Worm (Caenorhabditis elegans) whole organism, late embryonic: Measurements from ENCODE around the gene str-131.

Experiments used
- C38D4.7 ChIP-seq: fragments of 200-800 bp; sonication (Bioruptor generic); optimal IDR thresholded peaks from 2 replicates; lab custom pipeline; 2018; ENCODE audit warnings: mild to moderate bottlenecking, missing genetic modification characterization, moderate library complexity, missing compliant biosample characterization
- T23F11.4 ChIP-seq: fragments of 200-800 bp; sonication (Bioruptor generic); optimal IDR thresholded peaks from 2 replicates; lab custom pipeline; 2018; ENCODE audit warnings: mild to moderate bottlenecking, missing genetic modification characterization, missing compliant biosample characterization
- Y22D7AL.16 ChIP-seq: sonication (generic microtip); optimal IDR thresholded peaks from 2 replicates; lab custom pipeline; 2016; ENCODE audit warnings: missing genetic modification characterization, missing compliant biosample characterization
- ahr-1 ChIP-seq: sonication (generic microtip); optimal IDR thresholded peaks from 2 replicates; lab custom pipeline; 2016; ENCODE audit warnings: missing genetic modification characterization, missing compliant biosample characterization
- ama-1 ChIP-seq: fragments of 150-350 bp; optimal IDR thresholded peaks from 2 replicates; lab custom pipeline; 2014
- ceh-14 ChIP-seq: sonication (generic microtip); optimal IDR thresholded peaks from 2 replicates; lab custom pipeline; 2016; ENCODE audit warnings: missing genotype, missing genetic modification characterization, missing compliant biosample characterization
- ceh-18 ChIP-seq: sonication (generic microtip); optimal IDR thresholded peaks from 2 replicates; lab custom pipeline; 2016; ENCODE audit warnings: missing genetic modification characterization, missing compliant biosample characterization
- ceh-2 ChIP-seq: sonication (generic microtip); optimal IDR thresholded peaks from 2 replicates; lab custom pipeline; 2016; ENCODE audit warnings: missing genotype, missing genetic modification characterization, missing compliant biosample characterization
- ceh-24 ChIP-seq: sonication (generic microtip); optimal IDR thresholded peaks from 2 replicates; lab custom pipeline; 2016; ENCODE audit warnings: mild to moderate bottlenecking, missing genetic modification characterization, missing compliant biosample characterization
- ceh-30 ChIP-seq: fragments of 150-350 bp; optimal IDR thresholded peaks from 2 replicates; lab custom pipeline; 2014; ENCODE audit warnings: missing biosample characterization, missing genetic modification characterization
- ceh-31 ChIP-seq: sonication (generic microtip); optimal IDR thresholded peaks from 2 replicates; lab custom pipeline; 2016; ENCODE audit warnings: missing genetic modification characterization, missing compliant biosample characterization
- ceh-45 ChIP-seq: fragments of 200-800 bp; sonication (Bioruptor generic); IDR thresholded peaks from 2 replicates; pipeline ENCODE4 v1.3.6; 2022; ENCODE audit warnings: missing genetic modification reagents, missing genetic modification characterization, missing compliant biosample characterization
- ceh-48 ChIP-seq: sonication (generic microtip); optimal IDR thresholded peaks from 2 replicates; lab custom pipeline; 2016; ENCODE audit warnings: missing genetic modification characterization, inconsistent platforms, missing compliant biosample characterization
- ceh-6 ChIP-seq: fragments of 200-800 bp; sonication (Bioruptor generic); optimal IDR thresholded peaks from 2 replicates; lab custom pipeline; 2018; ENCODE audit warnings: mild to moderate bottlenecking, missing genetic modification characterization, missing compliant biosample characterization
- che-1 ChIP-seq: sonication (generic microtip); optimal IDR thresholded peaks from 2 replicates; lab custom pipeline; 2016; ENCODE audit warnings: mild to moderate bottlenecking, missing genetic modification characterization, missing compliant biosample characterization
- dmd-4 ChIP-seq: sonication (generic microtip); optimal IDR thresholded peaks from 2 replicates; lab custom pipeline; 2016; ENCODE audit warnings: borderline replicate concordance, missing genetic modification characterization, missing compliant biosample characterization
- dve-1 ChIP-seq: sonication (generic microtip); optimal IDR thresholded peaks from 2 replicates; lab custom pipeline; 2017; ENCODE audit warnings: antibody characterized with exemption, mild to moderate bottlenecking, missing genetic modification characterization, missing compliant biosample characterization
- elt-2 ChIP-seq: sonication (generic microtip); optimal IDR thresholded peaks from 2 replicates; lab custom pipeline; 2016; ENCODE audit warnings: missing genetic modification reagents, missing genetic modification characterization, missing compliant biosample characterization
- elt-4 ChIP-seq: sonication (generic microtip); optimal IDR thresholded peaks from 2 replicates; lab custom pipeline; 2016; ENCODE audit warnings: missing genetic modification characterization, missing compliant biosample characterization
- ets-4 ChIP-seq: sonication (generic microtip); optimal IDR thresholded peaks from 2 replicates; lab custom pipeline; 2016; ENCODE audit warnings: missing genetic modification characterization, missing compliant biosample characterization
- fax-1 ChIP-seq: sonication (generic microtip); optimal IDR thresholded peaks from 2 replicates; lab custom pipeline; 2016; ENCODE audit warnings: missing genotype, missing genetic modification characterization, missing compliant biosample characterization
- fkh-10 ChIP-seq: fragments of 150-350 bp; optimal IDR thresholded peaks from 2 replicates; lab custom pipeline; 2014; ENCODE audit warnings: missing biosample characterization, missing genetic modification reagents, missing genetic modification characterization
- hlh-13 ChIP-seq: fragments of 200-800 bp; sonication (Bioruptor generic); optimal IDR thresholded peaks from 2 replicates; lab custom pipeline; 2018; ENCODE audit warnings: mild to moderate bottlenecking, missing genetic modification characterization, missing compliant biosample characterization
- hlh-6 ChIP-seq: sonication (generic microtip); optimal IDR thresholded peaks from 2 replicates; lab custom pipeline; 2016; ENCODE audit warnings: missing genotype, missing genetic modification characterization, missing compliant biosample characterization
- hlh-8 ChIP-seq: sonication (generic microtip); optimal IDR thresholded peaks from 2 replicates; lab custom pipeline; 2016; ENCODE audit warnings: missing genotype, missing genetic modification characterization, missing compliant biosample characterization
- lim-6 ChIP-seq: sonication (generic microtip); optimal IDR thresholded peaks from 2 replicates; lab custom pipeline; 2016; ENCODE audit warnings: missing genetic modification characterization, missing compliant biosample characterization
- lin-11 ChIP-seq: fragments of 200-800 bp; sonication (Bioruptor generic); optimal IDR thresholded peaks from 2 replicates; lab custom pipeline; 2018; ENCODE audit warnings: mild to moderate bottlenecking, missing genetic modification characterization, missing compliant biosample characterization
- madf-2 ChIP-seq: sonication (generic microtip); optimal IDR thresholded peaks from 2 replicates; lab custom pipeline; 2017; ENCODE audit warnings: missing genetic modification characterization, missing compliant biosample characterization
- nhr-232 ChIP-seq: sonication (generic microtip); optimal IDR thresholded peaks from 2 replicates; lab custom pipeline; 2016; ENCODE audit warnings: missing genetic modification characterization, missing compliant biosample characterization
- npax-4 ChIP-seq: sonication (generic microtip); optimal IDR thresholded peaks from 2 replicates; lab custom pipeline; 2016; ENCODE audit warnings: missing genetic modification characterization, missing compliant biosample characterization
- odd-2 ChIP-seq: sonication (generic microtip); optimal IDR thresholded peaks from 2 replicates; lab custom pipeline; 2017; ENCODE audit warnings: antibody characterized with exemption, mild to moderate bottlenecking, missing genetic modification characterization, missing compliant biosample characterization
- pag-3 ChIP-seq: sonication (generic microtip); optimal IDR thresholded peaks from 2 replicates; lab custom pipeline; 2016; ENCODE audit warnings: missing compliant biosample characterization, missing genetic modification characterization, borderline replicate concordance
- pat-9 ChIP-seq: fragments of 200-800 bp; sonication (Bioruptor generic); optimal IDR thresholded peaks from 2 replicates; lab custom pipeline; 2018; ENCODE audit warnings: mild to moderate bottlenecking, missing genetic modification characterization, moderate library complexity, missing compliant biosample characterization
- pax-1 ChIP-seq: fragments of 150-350 bp; optimal IDR thresholded peaks from 2 replicates; lab custom pipeline; 2014; ENCODE audit warnings: missing biosample characterization, missing genetic modification characterization
- pha-2 ChIP-seq: sonication (generic microtip); optimal IDR thresholded peaks from 2 replicates; lab custom pipeline; 2017; ENCODE audit warnings: mild to moderate bottlenecking, missing genetic modification characterization, missing compliant biosample characterization
- pha-4 ChIP-seq: fragments of 150-350 bp; optimal IDR thresholded peaks from 2 replicates; lab custom pipeline; 2018; ENCODE audit warnings: missing biosample characterization, missing genetic modification reagents, missing genetic modification characterization
- pqm-1 ChIP-seq: sonication (generic microtip); optimal IDR thresholded peaks from 2 replicates; lab custom pipeline; 2016; ENCODE audit warnings: missing genetic modification characterization, missing compliant biosample characterization
- sdc-2 ChIP-seq: sonication (generic microtip); optimal IDR thresholded peaks from 2 replicates; lab custom pipeline; 2016; ENCODE audit warnings: missing genotype, missing genetic modification characterization, missing compliant biosample characterization
- sox-2 ChIP-seq: fragments of 200-800 bp; sonication (Bioruptor generic); IDR thresholded peaks from 2 replicates; pipeline ENCODE4 v1.3.6; 2022; ENCODE audit warnings: missing genetic modification reagents, missing genetic modification characterization, missing compliant biosample characterization
- sox-4 ChIP-seq: sonication (generic microtip); optimal IDR thresholded peaks from 2 replicates; lab custom pipeline; 2017; ENCODE audit warnings: mild to moderate bottlenecking, missing genetic modification characterization, inconsistent platforms, missing compliant biosample characterization
- syd-9 ChIP-seq: sonication (generic microtip); optimal IDR thresholded peaks from 2 replicates; lab custom pipeline; 2016; ENCODE audit warnings: mild to moderate bottlenecking, missing genetic modification characterization, moderate library complexity, missing compliant biosample characterization
- ttx-3 ChIP-seq: sonication (generic microtip); optimal IDR thresholded peaks from 2 replicates; lab custom pipeline; 2016; ENCODE audit warnings: missing genetic modification reagents, missing genetic modification characterization, missing compliant biosample characterization
- unc-3 ChIP-seq, 2 experiments: fragments of 200-800 bp in 1 of 2; sonication (Bioruptor generic) in 1 of 2; sonication (generic microtip) in 1 of 2; conservative IDR thresholded peaks in 1 of 2; optimal IDR thresholded peaks in 1 of 2; 2 replicates each; pipeline versions ENCODE4 v1.3.6 to Lab custom; 2016 to 2022; ENCODE audit warnings: missing compliant biosample characterization in 2 of 2, missing genetic modification characterization in 2 of 2, missing genetic modification reagents in 1 of 2
- unc-42 ChIP-seq: sonication (generic microtip); optimal IDR thresholded peaks from 2 replicates; lab custom pipeline; 2016; ENCODE audit warnings: missing genotype, missing genetic modification characterization, missing compliant biosample characterization
- unc-55 ChIP-seq: sonication (generic microtip); optimal IDR thresholded peaks from 2 replicates; lab custom pipeline; 2017; ENCODE audit warnings: missing biosample characterization, missing genetic modification reagents, missing genetic modification characterization
- unc-86 ChIP-seq: sonication (generic microtip); optimal IDR thresholded peaks from 2 replicates; lab custom pipeline; 2016; ENCODE audit warnings: missing genetic modification characterization, missing compliant biosample characterization
- zip-5 ChIP-seq: sonication (generic microtip); optimal IDR thresholded peaks from 2 replicates; lab custom pipeline; 2016; ENCODE audit warnings: missing genetic modification characterization, missing compliant biosample characterization
- ztf-16 ChIP-seq: sonication (generic microtip); optimal IDR thresholded peaks from 2 replicates; lab custom pipeline; 2017; ENCODE audit warnings: missing genetic modification characterization, missing compliant biosample characterization

The str-131 gene

ce11 chrV:8098239-8098638 is 16.8 kb upstream of the str-131 start, which contains the start of gene str-145:
Gene str-145, minus strand, starts transcription at chrV:8098339.
- TF ChIP-seq elt-4 (tag; lab: Kevin White, UChicago) (no peak), elt-2 (tag; lab: Kevin White, UChicago) (no peak), ceh-2 (no peak), C38D4.7 (no peak), pax-1 (tag; lab: Kevin White, UChicago) (no peak), ceh-14 (tag; lab: Kevin White, UChicago) (no peak), hlh-8 (tag; lab: Kevin White, UChicago) (no peak), ttx-3 (tag; lab: Kevin White, UChicago) (no peak), lin-11 (tag; lab: Kevin White, UChicago) (no peak), ceh-31 (no peak), ahr-1 (no peak), sox-4 (no peak), dve-1 (tag; lab: Kevin White, UChicago) (no peak), fkh-10 (GFP tag; lab: Kevin White, UChicago) (no peak), zip-5 (no peak), pha-4 (tag; lab: Kevin White, UChicago) (no peak), dmd-4 (no peak), ceh-30 (tag; lab: Kevin White, UChicago) (no peak), ceh-18 (no peak)

- no peak for TF ChIP-seq ceh-6 (GFP tag; lab: Kevin White, UChicago)
- no peak for TF ChIP-seq sox-2
- TF ChIP-seq pax-1 (tag; lab: Kevin White, UChicago) = no peak
- TF ChIP-seq unc-55 = no peak
- TF ChIP-seq odd-2 = no peak
- TF ChIP-seq ceh-18 = no peak
- TF ChIP-seq ceh-24 (tag; lab: Kevin White, UChicago) = no peak
- no peak for TF ChIP-seq madf-2 (tag; lab: Kevin White, UChicago)
- no peak for TF ChIP-seq lim-6 (tag; lab: Kevin White, UChicago)
- TF ChIP-seq syd-9 (tag; lab: Kevin White, UChicago) = no peak
- no peak for TF ChIP-seq pha-4 (tag; lab: Kevin White, UChicago)
- no peak for TF ChIP-seq hlh-13
Observed at ce11 chrV:8095378-8095777, 13.9 kb upstream of the str-131 start, which contains the start of gene str-146. Gene str-146, minus strand, starts transcription at chrV:8095478.

- TF ChIP-seq ztf-16 (no peak), pat-9 (no peak), hlh-6 (tag; lab: Kevin White, UChicago) (no peak), pag-3 (tag; lab: Kevin White, UChicago) (no peak), unc-42 (tag; lab: Kevin White, UChicago) (no peak), hlh-8 (tag; lab: Kevin White, UChicago) (no peak), fax-1 (tag; lab: Kevin White, UChicago) (no peak), T23F11.4 (GFP tag; lab: Kevin White, UChicago) (no peak), che-1 (tag; lab: Kevin White, UChicago) (no peak), pqm-1 (tag; lab: Kevin White, UChicago) (no peak), unc-86 (no peak), ceh-31 (no peak)
Observed at ce11 chrV:8092385-8092784, 10.9 kb upstream of the str-131 start, which contains the start of gene str-129. Gene str-129, minus strand, starts transcription at chrV:8092485.

ce11 chrV:8090595-8090994 is 9.1 kb upstream of the str-131 start, which contains the start of gene str-130:
Gene str-130, minus strand, starts transcription at chrV:8090695.
- TF ChIP-seq hlh-8 (tag; lab: Kevin White, UChicago) (no peak), npax-4 (tag; lab: Kevin White, UChicago) (no peak), ets-4 (no peak), unc-42 (tag; lab: Kevin White, UChicago) (no peak), fax-1 (tag; lab: Kevin White, UChicago) (no peak), pax-1 (tag; lab: Kevin White, UChicago) (no peak), sdc-2 (tag; lab: Kevin White, UChicago) (no peak), Y22D7AL.16 (no peak), syd-9 (tag; lab: Kevin White, UChicago) (no peak), ama-1 (lab: Kevin White, UChicago) (no peak), sox-4 (no peak), ceh-14 (tag; lab: Kevin White, UChicago) (no peak), madf-2 (tag; lab: Kevin White, UChicago) (no peak), ceh-45 (GFP tag; lab: Robert Waterston, UW) (no peak), unc-3 (GFP tag; conservative IDR thresholded peaks at IDR 0.05; lab: Robert Waterston, UW) (no peak), unc-3 (tag; optimal IDR thresholded peaks at IDR 0.05; lab: Kevin White, UChicago) (no peak), zip-5 (no peak), nhr-232 (tag; lab: Kevin White, UChicago) (no peak), pha-2 (tag; lab: Kevin White, UChicago) (no peak), ceh-48 (tag; lab: Kevin White, UChicago) (no peak)
- TF ChIP-seq, all 69 proteins: peak for 0
